Worm (Caenorhabditis elegans) whole organism, L4/young adult: Measurements from ENCODE around the gene dgat-2.

Source experiments
- dao-5 ChIP-seq: sonication (generic microtip); optimal IDR thresholded peaks from 2 replicates; lab custom pipeline; 2016; ENCODE audit warnings: missing genotype, missing genetic modification characterization, moderate library complexity, missing compliant biosample characterization
- him-1 ChIP-seq: sonication (generic microtip); optimal IDR thresholded peaks from 2 replicates; lab custom pipeline; 2016; ENCODE audit warnings: missing genotype, missing genetic modification reagents, missing genetic modification characterization, missing compliant biosample characterization

ce11 chrV:17699097-17699496, 39.0 kb downstream of the dgat-2 start, which contains the start of gene Y26G10.4:
- TF ChIP-seq him-1: no peak
- TF ChIP-seq dao-5 (tag; lab: Kevin White, UChicago): no peak
